Fruit fly (Drosophila melanogaster) whole organism, embryonic: ENCODE data around the gene Ance-2.

Source experiments
- Atf-2 ChIP-seq: fragments of 200-800 bp; sonication (Bioruptor generic); optimal IDR thresholded peaks from 2 replicates; lab custom pipeline; 2016; ENCODE audit warnings: missing biosample characterization, missing genetic modification characterization
- Atf6 ChIP-seq: fragments of 200-800 bp; sonication (Bioruptor generic); IDR thresholded peaks from 2 replicates; pipeline ENCODE4 v1.3.6; 2022; ENCODE audit warnings: missing biosample characterization, missing genetic modification characterization
- Bteb2 ChIP-seq: fragments of 200-800 bp; sonication (Bioruptor generic); optimal IDR thresholded peaks from 2 replicates; lab custom pipeline; 2016; ENCODE audit warnings: missing biosample characterization, missing genetic modification characterization
- CG12391 ChIP-seq: fragments of 200-800 bp; sonication (Bioruptor generic); optimal IDR thresholded peaks from 3 replicates; lab custom pipeline; 2018; ENCODE audit warnings: missing biosample characterization, mild to moderate bottlenecking, missing genetic modification characterization, moderate library complexity
- CG1603 ChIP-seq: fragments of 200-800 bp; sonication (Bioruptor generic); optimal IDR thresholded peaks from 2 replicates; lab custom pipeline; 2019; ENCODE audit warnings: missing biosample characterization, mild to moderate bottlenecking, missing genetic modification characterization, moderate library complexity
- CG17385 ChIP-seq: fragments of 200-800 bp; sonication (Bioruptor generic); optimal IDR thresholded peaks from 3 replicates; lab custom pipeline; 2018; ENCODE audit warnings: missing biosample characterization, mild to moderate bottlenecking, missing genetic modification characterization
- CG1832 ChIP-seq: fragments of 200-800 bp; sonication (Bioruptor generic); optimal IDR thresholded peaks from 2 replicates; lab custom pipeline; 2017; ENCODE audit warnings: missing biosample characterization, mild to moderate bottlenecking, missing genetic modification characterization, inconsistent platforms
- CG18764 ChIP-seq: fragments of 200-800 bp; sonication (Bioruptor generic); optimal IDR thresholded peaks from 3 replicates; lab custom pipeline; 2016; ENCODE audit warnings: missing biosample characterization, missing genetic modification characterization
- CG2129 ChIP-seq: fragments of 200-800 bp; sonication (Bioruptor generic); IDR thresholded peaks from 2 replicates; pipeline ENCODE4 v1.3.6; 2022; ENCODE audit warnings: missing biosample characterization, missing genetic modification characterization; ENCODE audit not compliant: partially characterized antibody
- CG3065 ChIP-seq: fragments of 200-800 bp; sonication (Bioruptor generic); optimal IDR thresholded peaks from 2 replicates; lab custom pipeline; 2016; ENCODE audit warnings: missing biosample characterization, missing genetic modification characterization
- CG32532 ChIP-seq: fragments of 200-800 bp; sonication (Bioruptor generic); IDR thresholded peaks from 2 replicates; pipeline ENCODE4 v1.3.6; 2022; ENCODE audit warnings: missing biosample characterization, missing genetic modification characterization
- CG32772 ChIP-seq: fragments of 200-800 bp; sonication (Bioruptor generic); IDR thresholded peaks from 2 replicates; pipeline ENCODE4 v1.3.6; 2022; ENCODE audit warnings: missing biosample characterization, missing genetic modification characterization
- CG3407 ChIP-seq: fragments of 200-800 bp; sonication (Bioruptor generic); optimal IDR thresholded peaks from 2 replicates; lab custom pipeline; 2018; ENCODE audit warnings: missing biosample characterization, mild to moderate bottlenecking, missing genetic modification characterization
- CG4424 ChIP-seq: fragments of 200-800 bp; sonication (Bioruptor generic); optimal IDR thresholded peaks from 3 replicates; lab custom pipeline; 2016; ENCODE audit warnings: missing biosample characterization, missing genetic modification characterization
- CG4707 ChIP-seq: fragments of 200-800 bp; sonication (Bioruptor generic); optimal IDR thresholded peaks from 2 replicates; lab custom pipeline; 2018; ENCODE audit warnings: missing biosample characterization, mild to moderate bottlenecking, missing genetic modification characterization, moderate library complexity
- CG6813 ChIP-seq: fragments of 200-800 bp; sonication (Bioruptor generic); optimal IDR thresholded peaks from 2 replicates; lab custom pipeline; 2017; ENCODE audit warnings: missing biosample characterization, missing genetic modification characterization, mild to moderate bottlenecking, moderate library complexity, missing genetic modification reagents
- CG7987 ChIP-seq: fragments of 200-800 bp; sonication (Bioruptor generic); optimal IDR thresholded peaks from 2 replicates; lab custom pipeline; 2018; ENCODE audit warnings: missing biosample characterization, mild to moderate bottlenecking, missing genetic modification characterization, moderate library complexity
- CG8944 ChIP-seq: fragments of 200-800 bp; sonication (Bioruptor generic); optimal IDR thresholded peaks from 3 replicates; lab custom pipeline; 2016; ENCODE audit warnings: missing biosample characterization, missing genetic modification characterization
- CG9727 ChIP-seq: fragments of 200-800 bp; sonication (Bioruptor generic); optimal IDR thresholded peaks from 3 replicates; lab custom pipeline; 2017; ENCODE audit warnings: missing biosample characterization, mild to moderate bottlenecking, missing genetic modification characterization
- Camta ChIP-seq: fragments of 200-800 bp; sonication (Bioruptor generic); optimal IDR thresholded peaks from 2 replicates; lab custom pipeline; 2016; ENCODE audit warnings: missing biosample characterization, missing genetic modification characterization
- Chrac-16 ChIP-seq: fragments of 200-800 bp; sonication (Bioruptor generic); optimal IDR thresholded peaks from 3 replicates; lab custom pipeline; 2016; ENCODE audit warnings: missing biosample characterization, missing genetic modification characterization
- CrebB ChIP-seq: fragments of 200-800 bp; sonication (Bioruptor generic); optimal IDR thresholded peaks from 3 replicates; lab custom pipeline; 2018; ENCODE audit warnings: missing biosample characterization, mild to moderate bottlenecking, missing genetic modification characterization
- D19A ChIP-seq: fragments of 200-800 bp; optimal IDR thresholded peaks from 3 replicates; lab custom pipeline; 2019; ENCODE audit warnings: missing biosample characterization, mild to moderate bottlenecking, missing genetic modification characterization, moderate library complexity
- E2f2 ChIP-seq: fragments of 200-800 bp; sonication (Bioruptor generic); IDR thresholded peaks from 2 replicates; pipeline ENCODE4 v1.3.6; 2022; ENCODE audit warnings: missing biosample characterization, missing genetic modification characterization
- ERR ChIP-seq: fragments of 200-800 bp; sonication (Bioruptor generic); optimal IDR thresholded peaks from 2 replicates; lab custom pipeline; 2016; ENCODE audit warnings: missing biosample characterization, missing genetic modification characterization
- Fer3 ChIP-seq: fragments of 200-800 bp; sonication (Bioruptor generic); optimal IDR thresholded peaks from 2 replicates; lab custom pipeline; 2018; ENCODE audit warnings: missing biosample characterization, mild to moderate bottlenecking, missing genetic modification characterization, moderate library complexity
- Gug ChIP-seq: fragments of 200-800 bp; sonication (Bioruptor generic); IDR thresholded peaks from 4 replicates; pipeline ENCODE4 v1.3.6; 2022; ENCODE audit warnings: missing biosample characterization, missing genetic modification characterization
- HmgZ ChIP-seq: fragments of 200-800 bp; sonication (Bioruptor generic); optimal IDR thresholded peaks from 2 replicates; lab custom pipeline; 2018; ENCODE audit warnings: missing biosample characterization, mild to moderate bottlenecking, missing genetic modification characterization
- Hr3 ChIP-seq: fragments of 200-800 bp; sonication (Bioruptor generic); optimal IDR thresholded peaks from 3 replicates; lab custom pipeline; 2016; ENCODE audit warnings: missing biosample characterization, missing genetic modification characterization
- Hr78 ChIP-seq, 2 experiments: fragments of 200-800 bp in 1 of 2; fragments of >200 bp in 1 of 2; sonication (Bioruptor generic) in 1 of 2; optimal IDR thresholded peaks; 2 replicates each; lab custom pipeline; 2017 to 2019; ENCODE audit warnings: missing biosample characterization in 2 of 2, missing genetic modification characterization in 2 of 2, mild to moderate bottlenecking in 1 of 2, moderate library complexity in 1 of 2
- Jarid2 ChIP-seq: fragments of 200-800 bp; sonication (Bioruptor generic); optimal IDR thresholded peaks from 3 replicates; lab custom pipeline; 2017; ENCODE audit warnings: mild to moderate bottlenecking, missing biosample characterization, missing genetic modification reagents, missing genetic modification characterization
- Med ChIP-seq: fragments of 200-800 bp; sonication (Bioruptor generic); peaks from one replicate; lab custom pipeline; 2016; ENCODE audit warnings: missing biosample characterization, missing genetic modification characterization, mild to moderate bottlenecking, inconsistent platforms, moderate library complexity
- NfI ChIP-seq: fragments of 200-800 bp; sonication (Bioruptor generic); optimal IDR thresholded peaks from 3 replicates; lab custom pipeline; 2018; ENCODE audit warnings: missing biosample characterization, mild to moderate bottlenecking, missing genetic modification characterization, moderate library complexity
- Sox102F ChIP-seq: fragments of 200-800 bp; sonication (Bioruptor generic); optimal IDR thresholded peaks from 2 replicates; lab custom pipeline; 2018; ENCODE audit warnings: missing biosample characterization, mild to moderate bottlenecking, missing genetic modification characterization, moderate library complexity
- Sry-β ChIP-seq: fragments of 200-800 bp; sonication (Bioruptor generic); optimal IDR thresholded peaks from 2 replicates; lab custom pipeline; 2018; ENCODE audit warnings: missing biosample characterization, mild to moderate bottlenecking, missing genetic modification characterization, moderate library complexity
- bab2 ChIP-seq: fragments of 200-800 bp; sonication (Bioruptor generic); optimal IDR thresholded peaks from 2 replicates; lab custom pipeline; 2016; ENCODE audit warnings: missing biosample characterization, missing genetic modification characterization
- cwo ChIP-seq: fragments of 200-800 bp; sonication (Bioruptor generic); optimal IDR thresholded peaks from 3 replicates; lab custom pipeline; 2017; ENCODE audit warnings: missing biosample characterization, missing genetic modification characterization, mild to moderate bottlenecking, moderate library complexity, missing genetic modification reagents
- ems ChIP-seq: fragments of 200-800 bp; sonication (Bioruptor generic); optimal IDR thresholded peaks from 3 replicates; lab custom pipeline; 2016; ENCODE audit warnings: missing biosample characterization, missing genetic modification characterization
- ewg ChIP-seq: fragments of 200-800 bp; sonication (Bioruptor generic); optimal IDR thresholded peaks from 3 replicates; lab custom pipeline; 2017; ENCODE audit warnings: mild to moderate bottlenecking, missing biosample characterization, missing genetic modification reagents, missing genetic modification characterization
- fd96Cb ChIP-seq: fragments of 200-800 bp; sonication (Bioruptor generic); optimal IDR thresholded peaks from 2 replicates; lab custom pipeline; 2018; ENCODE audit warnings: missing biosample characterization, mild to moderate bottlenecking, missing genetic modification characterization, moderate library complexity
- ftz-f1 ChIP-seq: fragments of 200-800 bp; sonication (Bioruptor generic); optimal IDR thresholded peaks from 2 replicates; lab custom pipeline; 2016; ENCODE audit warnings: missing biosample characterization, missing genetic modification characterization
- hth ChIP-seq: fragments of >200 bp; optimal IDR thresholded peaks from 2 replicates; lab custom pipeline; 2017; ENCODE audit warnings: inconsistent platforms
- luna ChIP-seq: fragments of 200-800 bp; sonication (Bioruptor generic); optimal IDR thresholded peaks from 2 replicates; lab custom pipeline; 2016; ENCODE audit warnings: missing biosample characterization, missing genetic modification characterization
- odd ChIP-seq: fragments of 200-800 bp; sonication (Bioruptor generic); optimal IDR thresholded peaks from 2 replicates; lab custom pipeline; 2017; ENCODE audit warnings: missing biosample characterization, mild to moderate bottlenecking, missing genetic modification characterization
- pnt ChIP-seq: fragments of 200-800 bp; sonication (Bioruptor generic); optimal IDR thresholded peaks from 3 replicates; lab custom pipeline; 2016; ENCODE audit warnings: missing biosample characterization, missing genetic modification characterization
- sc ChIP-seq, 3 experiments: fragments of >200 bp in 2 of 3; fragments of 200-800 bp in 1 of 3; sonication (Bioruptor generic) in 1 of 3; optimal IDR thresholded peaks; 2 replicates in 2 of 3; 3 replicates in 1 of 3; lab custom pipeline; 2017; ENCODE audit warnings: mild to moderate bottlenecking in 1 of 3, missing biosample characterization in 1 of 3, missing genetic modification characterization in 1 of 3, missing genetic modification reagents in 1 of 3
- stwl ChIP-seq: fragments of 200-800 bp; sonication (Bioruptor generic); optimal IDR thresholded peaks from 3 replicates; lab custom pipeline; 2018; ENCODE audit warnings: missing biosample characterization, mild to moderate bottlenecking, missing genetic modification characterization, moderate library complexity
- tgo ChIP-seq: fragments of 200-800 bp; sonication (Bioruptor generic); IDR thresholded peaks from 3 replicates; pipeline ENCODE4 v1.3.6; 2022; ENCODE audit warnings: missing biosample characterization, missing genetic modification characterization
- trem ChIP-seq: fragments of 200-800 bp; optimal IDR thresholded peaks from 3 replicates; lab custom pipeline; 2019; ENCODE audit warnings: missing biosample characterization, mild to moderate bottlenecking, missing genetic modification characterization, moderate library complexity
- unpg ChIP-seq: fragments of 200-800 bp; sonication (Bioruptor generic); optimal IDR thresholded peaks from 3 replicates; lab custom pipeline; 2018; ENCODE audit warnings: missing biosample characterization, mild to moderate bottlenecking, missing genetic modification characterization, moderate library complexity
- wdn ChIP-seq: fragments of 200-800 bp; sonication (Bioruptor generic); IDR thresholded peaks from 2 replicates; pipeline ENCODE4 v1.3.6; 2022; ENCODE audit warnings: missing biosample characterization, missing genetic modification characterization

The Ance-2 gene

dm6 chr2L:13876698-13877097 is 32.4 kb upstream of the Ance-2 start (continued):
- TF ChIP-seq luna (GFP tag; lab: Kevin White, UChicago) (no peak), CG1603 (tag; lab: Kevin White, UChicago) (no peak), CG1832 (GFP tag; lab: Kevin White, UChicago) (no peak), CG3065 (GFP tag; lab: Kevin White, UChicago) (no peak), CG8944 (GFP tag; lab: Kevin White, UChicago) (no peak), Atf-2 (GFP tag; lab: Kevin White, UChicago) (no peak), tgo (GFP tag; lab: Robert Waterston, UW) (no peak; the same call in 2 of the 3 replicates), CG32772 (GFP tag; lab: Robert Waterston, UW) (no peak), hth (lab: Kevin White, UChicago) (no peak), Atf6 (GFP tag; lab: Robert Waterston, UW) (no peak), CG32532 (GFP tag; lab: Robert Waterston, UW) (no peak), stwl (tag; lab: Kevin White, UChicago) (no peak), CrebB (no peak), Hr78 (GFP tag; optimal IDR thresholded peaks at IDR 0.05; lab: Kevin White, UChicago) (no peak), E2f2 (GFP tag; lab: Robert Waterston, UW) (no peak), ERR (GFP tag; lab: Kevin White, UChicago) (no peak), Sry-β (GFP tag; lab: Kevin White, UChicago) (no peak), CG3407 (GFP tag; lab: Kevin White, UChicago) (peak; percentile 24), CG18764 (GFP tag; lab: Kevin White, UChicago) (no peak), wdn (GFP tag; lab: Robert Waterston, UW) (no peak), ems (GFP tag; lab: Kevin White, UChicago) (no peak), CG4707 (GFP tag; lab: Kevin White, UChicago) (no peak), CG9727 (GFP tag; lab: Kevin White, UChicago) (peak; percentile 30), CG7987 (GFP tag; lab: Kevin White, UChicago) (no peak), D19A (tag; lab: Kevin White, UChicago) (peak; percentile 18), cwo (GFP tag; lab: Kevin White, UChicago) (no peak), NfI (GFP tag; lab: Kevin White, UChicago) (no peak), HmgZ (tag; lab: Kevin White, UChicago) (no peak), unpg (GFP tag; lab: Kevin White, UChicago) (peak; percentile 42), sc (optimal IDR thresholded peaks at IDR 0.05; lab: Kevin White, UChicago) (no peak), sc (GFP tag; optimal IDR thresholded peaks at IDR 0.05; lab: Kevin White, UChicago) (peak; percentile 35), CG17385 (GFP tag; lab: Kevin White, UChicago) (peak; percentile 12), CG12391 (tag; lab: Kevin White, UChicago) (peak; percentile 50), Fer3 (tag; lab: Kevin White, UChicago) (no peak), ewg (GFP tag; lab: Kevin White, UChicago) (peak; percentile 10), Bteb2 (GFP tag; lab: Kevin White, UChicago) (no peak), ftz-f1 (GFP tag; lab: Kevin White, UChicago) (no peak), CG2129 (no peak), Sox102F (GFP tag; lab: Kevin White, UChicago) (peak; percentile 41), CG6813 (GFP tag; lab: Kevin White, UChicago) (no peak), Hr3 (no peak), trem (tag; lab: Kevin White, UChicago) (peak; percentile 39), odd (no peak), Med (GFP tag; lab: Kevin White, UChicago) (peak; percentile 51), pnt (no peak), CG4424 (GFP tag; lab: Kevin White, UChicago) (peak; percentile 33), Jarid2 (no peak), Chrac-16 (peak; percentile 8), bab2 (GFP tag; lab: Kevin White, UChicago) (no peak), fd96Cb (tag; lab: Kevin White, UChicago) (peak; percentile 27), Camta (GFP tag; lab: Kevin White, UChicago) (no peak), Gug (GFP tag; lab: Robert Waterston, UW) (no peak)
